Worm (Caenorhabditis elegans): ENCODE data around the gene F43C1.7.

F43C1.7 gene

DNA sequence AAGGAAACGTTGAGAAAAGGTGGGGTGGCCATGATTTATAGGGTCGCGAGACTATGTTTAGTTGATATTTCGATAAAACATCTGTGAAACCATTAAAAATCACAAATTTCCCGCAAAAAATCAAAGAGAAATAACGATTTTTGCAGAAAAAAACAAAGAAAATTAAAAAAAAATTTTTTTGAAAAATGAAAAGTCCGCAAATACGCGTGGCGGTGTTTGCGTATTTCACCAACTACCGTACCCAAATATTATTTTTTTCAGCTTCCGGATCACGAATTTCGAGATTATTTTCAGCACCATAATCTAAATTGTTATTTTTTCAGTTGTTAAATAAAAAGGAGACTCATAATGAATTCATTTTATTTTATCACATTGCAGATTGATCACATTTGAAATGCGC lies 12.3 kb downstream of the F43C1.7 start:
- TF ChIP-seq nhr-179 (tag; optimal IDR thresholded peaks at IDR 0.05) (no peak), C06A6.2 (GFP tag; conservative IDR thresholded peaks at IDR 0.05) (no peak), K11D2.4 (GFP tag; IDR thresholded peaks at IDR 0.05) (no peak), F52B5.7 (tag; optimal IDR thresholded peaks at IDR 0.05) (no peak), hmg-1.2 (GFP tag; IDR thresholded peaks at IDR 0.05) (0 out of 2 replicates have a peak, but pooled peaks have one; percentile 19), ztf-18 (tag; optimal IDR thresholded peaks at IDR 0.05) (no peak), madf-8 (GFP tag; conservative IDR thresholded peaks at IDR 0.05) (0 out of 2 replicates have a peak, but pooled peaks have one; percentile 22), madf-6 (GFP tag; IDR thresholded peaks at IDR 0.05) (peak; percentile 61), snpc-3.4 (tag; optimal IDR thresholded peaks at IDR 0.05) (no peak), ceh-91 (GFP tag; IDR thresholded peaks at IDR 0.05) (peak; percentile 49; the same call in 1 of the 2 replicates), cebp-2 (GFP tag; IDR thresholded peaks at IDR 0.05) (no peak), ztf-6 (GFP tag; IDR thresholded peaks at IDR 0.05) (no peak), tbx-9 (tag; optimal IDR thresholded peaks at IDR 0.05; ENCODE audit: borderline replicate concordance) (no peak), him-1 (tag; optimal IDR thresholded peaks at IDR 0.05) (peak; percentile 58), D2030.7 (GFP tag; IDR thresholded peaks at IDR 0.05) (peak; percentile 27; the same call in 1 of the 2 replicates), B0336.3 (GFP tag; IDR thresholded peaks at IDR 0.05) (no peak), dox-1 (GFP tag; IDR thresholded peaks at IDR 0.05) (0 out of 2 replicates have a peak, but pooled peaks have one; percentile 17), xnd-1 (tag; optimal IDR thresholded peaks at IDR 0.05) (peak; percentile 15), sdz-38 (tag; optimal IDR thresholded peaks at IDR 0.05) (no peak), lsl-1 (GFP tag; optimal IDR thresholded peaks at IDR 0.05) (peak; percentile 88), ceh-27 (GFP tag; optimal IDR thresholded peaks at IDR 0.05) (no peak), Y67H2A.10 (GFP tag; conservative IDR thresholded peaks at IDR 0.05) (no peak), hmg-20 (GFP tag; IDR thresholded peaks at IDR 0.05) (no peak), Y95B8A.8 (GFP tag; IDR thresholded peaks at IDR 0.05) (no peak), pha-4 (tag; optimal IDR thresholded peaks at IDR 0.05) (no peak), unc-62 (GFP tag; optimal IDR thresholded peaks at IDR 0.05) (no peak)

- TF ChIP-seq ztf-28 (GFP tag; IDR thresholded peaks at IDR 0.05) (no peak), K12H6.12 (tag; optimal IDR thresholded peaks at IDR 0.05) (no peak), ama-1 (optimal IDR thresholded peaks at IDR 0.05) (no peak), ama-1 (GFP tag; optimal IDR thresholded peaks at IDR 0.05) (no peak), lsy-27 (tag; optimal IDR thresholded peaks at IDR 0.05; ENCODE audit: borderline replicate concordance, insufficient read depth) (no peak), zim-3 (tag; optimal IDR thresholded peaks at IDR 0.05) (no peak), hsf-1 (GFP tag; IDR thresholded peaks at IDR 0.05) (no peak), ets-4 (GFP tag; optimal IDR thresholded peaks at IDR 0.05) (no peak), fkh-3 (tag; optimal IDR thresholded peaks at IDR 0.05) (no peak), nfya-2 (GFP tag; IDR thresholded peaks at IDR 0.05) (no peak), efl-1 (GFP tag; optimal IDR thresholded peaks at IDR 0.05) (no peak), repo-1 (tag; optimal IDR thresholded peaks at IDR 0.05) (no peak), F49E8.2 (tag; optimal IDR thresholded peaks at IDR 0.05; ENCODE audit: insufficient read depth) (no peak), madf-3 (GFP tag; IDR thresholded peaks at IDR 0.05) (no peak), athp-1 (tag; optimal IDR thresholded peaks at IDR 0.05) (no peak), hmg-1.2 (GFP tag; IDR thresholded peaks at IDR 0.05) (no peak), mxl-1 (tag; optimal IDR thresholded peaks at IDR 0.05) (no peak), D2030.7 (GFP tag; IDR thresholded peaks at IDR 0.05) (no peak), rcor-1 (GFP tag; IDR thresholded peaks at IDR 0.05) (no peak), hlh-12 (tag; optimal IDR thresholded peaks at IDR 0.05) (no peak)
These were observed 13.5 kb downstream of the F43C1.7 start, which contains the start of gene F43C1.5 for ce11 chrIII:4228841-4229240. TSS of gene F43C1.5 (plus strand) at chrIII:4229141.
